Worm (Caenorhabditis elegans): ENCODE data around the gene C25G6.1.

ce11 chrX:1238803-1239202 lies 31.9 kb upstream of the C25G6.1 start, which contains the start of gene C25G6.3:
- TF ChIP-seq nhr-28 (tag; optimal IDR thresholded peaks at IDR 0.05) (no peak), nhr-11 (tag; optimal IDR thresholded peaks at IDR 0.05) (no peak), egl-27 (tag; optimal IDR thresholded peaks at IDR 0.05) (no peak)
